Worm (Caenorhabditis elegans) whole organism, L3 larva: ENCODE data around the gene Y71H2AM.14.

Experiments used
- ZK546.5 ChIP-seq: sonication (generic microtip); optimal IDR thresholded peaks from 2 replicates; lab custom pipeline; 2017; ENCODE audit warnings: missing biosample characterization, missing genetic modification characterization
- aly-2 ChIP-seq: fragments of 150-350 bp; optimal IDR thresholded peaks from 2 replicates; lab custom pipeline; 2014; ENCODE audit warnings: missing biosample characterization, missing genetic modification characterization
- ama-1 ChIP-seq: fragments of 150-350 bp; optimal IDR thresholded peaks from 2 replicates; lab custom pipeline; 2018
- ceh-16 ChIP-seq: sonication (generic microtip); optimal IDR thresholded peaks from 2 replicates; lab custom pipeline; 2017; ENCODE audit warnings: missing biosample characterization, missing genetic modification characterization
- ceh-9 ChIP-seq: sonication (generic microtip); optimal IDR thresholded peaks from 2 replicates; lab custom pipeline; 2018; ENCODE audit warnings: missing biosample characterization, missing genetic modification characterization
- daf-12 ChIP-seq: fragments of 150-350 bp; optimal IDR thresholded peaks from 2 replicates; lab custom pipeline; 2014; ENCODE audit warnings: missing biosample characterization, missing genetic modification reagents, missing genetic modification characterization
- elt-1 ChIP-seq: fragments of 150-350 bp; optimal IDR thresholded peaks from 2 replicates; lab custom pipeline; 2014; ENCODE audit warnings: missing biosample characterization, missing genetic modification characterization
- elt-3 ChIP-seq, 3 experiments: fragments of 150-350 bp in 1 of 3; sonication (generic microtip) in 2 of 3; optimal IDR thresholded peaks; 2 replicates in 2 of 3; 4 replicates in 1 of 3; lab custom pipeline; 2014 to 2017; ENCODE audit warnings: missing biosample characterization in 3 of 3, missing genetic modification characterization in 3 of 3
- eor-1 ChIP-seq, 2 experiments: fragments of 150-350 bp; optimal IDR thresholded peaks; 2 replicates each; lab custom pipeline; 2014 to 2018; ENCODE audit warnings: missing biosample characterization in 2 of 2, missing genetic modification characterization in 2 of 2
- fkh-10 ChIP-seq: sonication (generic microtip); optimal IDR thresholded peaks from 2 replicates; lab custom pipeline; 2017; ENCODE audit warnings: missing biosample characterization, missing genetic modification reagents, missing genetic modification characterization
- fkh-2 ChIP-seq: fragments of 150-350 bp; optimal IDR thresholded peaks from 2 replicates; lab custom pipeline; 2014; ENCODE audit warnings: missing biosample characterization, missing genetic modification reagents, missing genetic modification characterization
- hmg-11 ChIP-seq: sonication (generic microtip); optimal IDR thresholded peaks from 2 replicates; lab custom pipeline; 2016; ENCODE audit warnings: missing genetic modification characterization, missing compliant biosample characterization
- jun-1 ChIP-seq: fragments of 150-350 bp; optimal IDR thresholded peaks from 2 replicates; lab custom pipeline; 2014; ENCODE audit warnings: missing biosample characterization, missing genetic modification reagents, missing genetic modification characterization
- lin-39 ChIP-seq: fragments of 150-350 bp; optimal IDR thresholded peaks from 2 replicates; lab custom pipeline; 2018; ENCODE audit warnings: missing biosample characterization, missing genetic modification reagents, missing genetic modification characterization
- mdl-1 ChIP-seq: fragments of 150-350 bp; optimal IDR thresholded peaks from 2 replicates; lab custom pipeline; 2014; ENCODE audit warnings: missing biosample characterization, missing genetic modification characterization
- mml-1 ChIP-seq: fragments of 150-350 bp; sonication (generic microtip); optimal IDR thresholded peaks from 3 replicates; lab custom pipeline; 2014; ENCODE audit warnings: missing biosample characterization, missing genetic modification characterization
- nfya-1 ChIP-seq: sonication (generic microtip); optimal IDR thresholded peaks from 2 replicates; lab custom pipeline; 2017; ENCODE audit warnings: missing genetic modification characterization, mild to moderate bottlenecking, missing compliant biosample characterization, antibody characterized with exemption, moderate library complexity; ENCODE audit not compliant: insufficient read depth
- nhr-11 ChIP-seq: fragments of 150-350 bp; optimal IDR thresholded peaks from 2 replicates; lab custom pipeline; 2014; ENCODE audit warnings: missing biosample characterization, missing genetic modification characterization
- nhr-237 ChIP-seq: fragments of 150-350 bp; optimal IDR thresholded peaks from 2 replicates; lab custom pipeline; 2014; ENCODE audit warnings: missing biosample characterization, missing genetic modification characterization
- nhr-25 ChIP-seq: sonication (generic microtip); optimal IDR thresholded peaks from 2 replicates; lab custom pipeline; 2017; ENCODE audit warnings: missing biosample characterization, missing genetic modification characterization
- nhr-28 ChIP-seq: fragments of 150-350 bp; optimal IDR thresholded peaks from 2 replicates; lab custom pipeline; 2014; ENCODE audit warnings: missing biosample characterization, missing genetic modification characterization
- nhr-76 ChIP-seq: fragments of 150-350 bp; sonication (generic microtip); optimal IDR thresholded peaks from 5 replicates; lab custom pipeline; 2014; ENCODE audit warnings: missing biosample characterization, missing genetic modification characterization
- nhr-77 ChIP-seq: fragments of 150-350 bp; optimal IDR thresholded peaks from 2 replicates; lab custom pipeline; 2014; ENCODE audit warnings: missing biosample characterization, missing genetic modification characterization
- pha-4 ChIP-seq: fragments of 150-350 bp; optimal IDR thresholded peaks from 2 replicates; lab custom pipeline; 2014; ENCODE audit warnings: missing biosample characterization, missing genetic modification reagents, missing genetic modification characterization
- pqm-1 ChIP-seq: fragments of 150-350 bp; optimal IDR thresholded peaks from 2 replicates; lab custom pipeline; 2017; ENCODE audit warnings: missing biosample characterization, missing genetic modification characterization, inconsistent platforms
- snpc-4 ChIP-seq: fragments of 150-350 bp; optimal IDR thresholded peaks from 2 replicates; lab custom pipeline; 2014; ENCODE audit warnings: missing biosample characterization, missing genetic modification characterization
- tbx-2 ChIP-seq: sonication (generic microtip); optimal IDR thresholded peaks from 2 replicates; lab custom pipeline; 2016; ENCODE audit warnings: mild to moderate bottlenecking, missing genetic modification characterization, missing compliant biosample characterization
- unc-39 ChIP-seq: sonication (generic microtip); optimal IDR thresholded peaks from 4 replicates; lab custom pipeline; 2017; ENCODE audit warnings: missing biosample characterization, missing genetic modification characterization
- unc-62 ChIP-seq: fragments of 150-350 bp; sonication (generic microtip); optimal IDR thresholded peaks from 4 replicates; lab custom pipeline; 2014; ENCODE audit warnings: missing biosample characterization, missing genetic modification reagents, missing genetic modification characterization
- zag-1 ChIP-seq: fragments of 150-350 bp; optimal IDR thresholded peaks from 2 replicates; lab custom pipeline; 2014; ENCODE audit warnings: missing biosample characterization, missing genetic modification characterization
- ztf-4 ChIP-seq: fragments of 150-350 bp; optimal IDR thresholded peaks from 2 replicates; lab custom pipeline; 2014; ENCODE audit warnings: missing biosample characterization, missing genetic modification characterization

Gene Y71H2AM.14

ce11 chrIII:2725221-2726203 lies 20.9 kb downstream of the Y71H2AM.14 start, which contains the start of gene cosa-1:
TSS of gene cosa-1 (plus strand) at chrIII:2726116.
- TF ChIP-seq pqm-1 (tag; lab: Kevin White, UChicago): peak; percentile 18
- TF ChIP-seq zag-1 (tag; lab: Kevin White, UChicago): no peak
- peak; percentile 27 for TF ChIP-seq pha-4 (tag; lab: Kevin White, UChicago)
- TF ChIP-seq hmg-11 (tag; lab: Kevin White, UChicago): no peak
- peak; percentile 4 for TF ChIP-seq nfya-1
- TF ChIP-seq, all 47 proteins: peak for 3

ce11 chrIII:2724992-2725220 lies 21.5 kb downstream of the Y71H2AM.14 start, which contains the start of gene Y71H2AM.11:
TSS of gene Y71H2AM.11 (minus strand) at chrIII:2725092.
- TF ChIP-seq elt-1: no peak
- no peak for TF ChIP-seq fkh-10 (GFP tag; lab: Kevin White, UChicago)
- no peak for TF ChIP-seq elt-3 (tag; optimal IDR thresholded peaks at IDR 0.05; lab: Kevin White, UChicago)
- TF ChIP-seq ZK546.5: no peak
- no peak for TF ChIP-seq ztf-4 (tag; lab: Kevin White, UChicago)
- TF ChIP-seq nhr-76: no peak
- TF ChIP-seq nhr-77 (tag; lab: Kevin White, UChicago): no peak
- no peak for TF ChIP-seq mml-1
- TF ChIP-seq ama-1 (lab: Kevin White, UChicago): no peak
- no peak for TF ChIP-seq pha-4 (tag; lab: Kevin White, UChicago)

- TF ChIP-seq lin-39 (tag; lab: Kevin White, UChicago) (no peak), fkh-10 (GFP tag; lab: Kevin White, UChicago) (no peak), nhr-77 (tag; lab: Kevin White, UChicago) (no peak), tbx-2 (tag; lab: Kevin White, UChicago) (no peak), nfya-1 (no peak), hmg-11 (tag; lab: Kevin White, UChicago) (peak; percentile 21)
Measured at ce11 chrIII:2716514-2716913, 29.9 kb downstream of the Y71H2AM.14 start, which contains the start of gene tmem-132. TSS of gene tmem-132 (minus strand) at chrIII:2716614.

- no peak for TF ChIP-seq ceh-16
- TF ChIP-seq hmg-11 (tag; lab: Kevin White, UChicago): peak; percentile 10
- TF ChIP-seq nfya-1: peak; percentile 12
- no peak for TF ChIP-seq snpc-4
- TF ChIP-seq unc-39: no peak
- TF ChIP-seq pha-4 (tag; lab: Kevin White, UChicago): no peak
- TF ChIP-seq unc-62 (GFP tag; lab: Kevin White, UChicago): no peak
- TF ChIP-seq, all 47 proteins: peak for 2
Measured at ce11 chrIII:2711527-2711926, 34.9 kb downstream of the Y71H2AM.14 start.

ce11 chrIII:2710211-2710610 lies 36.2 kb downstream of the Y71H2AM.14 start:
- TF ChIP-seq ama-1 (lab: Kevin White, UChicago) (no peak), daf-12 (tag; lab: Kevin White, UChicago) (no peak), jun-1 (tag; lab: Kevin White, UChicago) (no peak), ceh-9 (tag; lab: Kevin White, UChicago) (no peak), nhr-11 (tag; lab: Kevin White, UChicago) (no peak), aly-2 (tag; lab: Kevin White, UChicago) (no peak), ZK546.5 (no peak), nhr-25 (tag; lab: Kevin White, UChicago) (no peak), unc-62 (GFP tag; lab: Kevin White, UChicago) (no peak), mml-1 (no peak), nhr-28 (tag; lab: Kevin White, UChicago) (no peak), mdl-1 (no peak), tbx-2 (tag; lab: Kevin White, UChicago) (no peak), ceh-16 (no peak)
- TF ChIP-seq, all 47 proteins: peak for 0

ce11 chrIII:2700637-2701036 lies 45.8 kb downstream of the Y71H2AM.14 start, which contains the start of gene set-27:
TSS of gene set-27 (plus strand) at chrIII:2700937.
- TF ChIP-seq eor-1 (tag; optimal IDR thresholded peaks at IDR 0.05; lab: Kevin White, UChicago) (no peak), ama-1 (lab: Kevin White, UChicago) (no peak), nhr-237 (no peak), nhr-28 (tag; lab: Kevin White, UChicago) (no peak), fkh-2 (tag; lab: Kevin White, UChicago) (no peak)
